Fruit fly (Drosophila melanogaster) whole organism, prepupa: ENCODE results near the gene CG42525.

Experiments
- Blimp-1 ChIP-seq: fragments of 200-800 bp; sonication (Bioruptor generic); optimal IDR thresholded peaks from 3 replicates; lab custom pipeline; 2017; ENCODE audit warnings: missing biosample characterization, missing genetic modification characterization, mild to moderate bottlenecking, moderate library complexity, missing genetic modification reagents
- CG10631 ChIP-seq: fragments of 200-800 bp; sonication (Bioruptor generic); optimal IDR thresholded peaks from 2 replicates; lab custom pipeline; 2016; ENCODE audit warnings: missing biosample characterization, missing genetic modification characterization
- CG11294 ChIP-seq: fragments of 200-800 bp; sonication (Bioruptor generic); IDR thresholded peaks from 2 replicates; pipeline ENCODE4 v1.3.6; 2022; ENCODE audit warnings: missing biosample characterization, missing genetic modification characterization
- CG1621 ChIP-seq: fragments of 200-800 bp; sonication (Bioruptor generic); optimal IDR thresholded peaks from 3 replicates; lab custom pipeline; 2018; ENCODE audit warnings: missing biosample characterization, mild to moderate bottlenecking, missing genetic modification characterization
- CG31627 ChIP-seq: fragments of 200-800 bp; sonication (Bioruptor generic); optimal IDR thresholded peaks from 3 replicates; lab custom pipeline; 2016; ENCODE audit warnings: missing biosample characterization, missing genetic modification characterization
- CG6792 ChIP-seq: fragments of 200-800 bp; sonication (Bioruptor generic); optimal IDR thresholded peaks from 3 replicates; lab custom pipeline; 2016; ENCODE audit warnings: missing biosample characterization, missing genetic modification characterization
- CG6854 ChIP-seq: fragments of 200-800 bp; sonication (Bioruptor generic); optimal IDR thresholded peaks from 2 replicates; lab custom pipeline; 2017; ENCODE audit warnings: missing biosample characterization, mild to moderate bottlenecking, missing genetic modification characterization
- CG7368 ChIP-seq: fragments of 200-800 bp; sonication (Bioruptor generic); optimal IDR thresholded peaks from 3 replicates; lab custom pipeline; 2016; ENCODE audit warnings: missing biosample characterization, missing genetic modification characterization
- Eip75B ChIP-seq: fragments of 200-800 bp; sonication (Bioruptor generic); optimal IDR thresholded peaks from 3 replicates; lab custom pipeline; 2016; ENCODE audit warnings: missing biosample characterization, missing genetic modification characterization
- Eip78C ChIP-seq: fragments of 200-800 bp; sonication (Bioruptor generic); peaks from one replicate; lab custom pipeline; 2016; ENCODE audit warnings: missing biosample characterization, missing genetic modification characterization
- Ets21C ChIP-seq: fragments of 200-800 bp; sonication (Bioruptor generic); optimal IDR thresholded peaks from 3 replicates; lab custom pipeline; 2016; ENCODE audit warnings: missing biosample characterization, missing genetic modification characterization
- Gug ChIP-seq: fragments of 200-800 bp; sonication (Bioruptor generic); IDR thresholded peaks from 2 replicates; pipeline ENCODE4 v1.3.6; 2022; ENCODE audit warnings: missing biosample characterization, missing genetic modification characterization
- Hr38 ChIP-seq: sonication (Bioruptor generic); optimal IDR thresholded peaks from 2 replicates; lab custom pipeline; 2016; ENCODE audit warnings: missing biosample characterization, missing genetic modification characterization
- Hr39 ChIP-seq: fragments of 200-800 bp; sonication (Bioruptor generic); optimal IDR thresholded peaks from 2 replicates; lab custom pipeline; 2016; ENCODE audit warnings: missing biosample characterization, missing genetic modification characterization
- OdsH ChIP-seq: fragments of 200-800 bp; sonication (Bioruptor generic); optimal IDR thresholded peaks from 3 replicates; lab custom pipeline; 2016; ENCODE audit warnings: missing biosample characterization, missing genetic modification characterization
- Smox ChIP-seq: fragments of 200-800 bp; sonication (Bioruptor generic); optimal IDR thresholded peaks from 3 replicates; lab custom pipeline; 2016; ENCODE audit warnings: missing biosample characterization, missing genetic modification characterization
- Sox15 ChIP-seq: fragments of 200-800 bp; sonication (Bioruptor generic); optimal IDR thresholded peaks from 3 replicates; lab custom pipeline; 2016; ENCODE audit warnings: missing biosample characterization, missing genetic modification characterization
- fd85E ChIP-seq: fragments of 200-800 bp; sonication (Bioruptor generic); optimal IDR thresholded peaks from 3 replicates; lab custom pipeline; 2016; ENCODE audit warnings: missing biosample characterization, missing genetic modification characterization
- fkh ChIP-seq: fragments of 200-800 bp; sonication (Bioruptor generic); optimal IDR thresholded peaks from 3 replicates; lab custom pipeline; 2017; ENCODE audit warnings: missing biosample characterization, mild to moderate bottlenecking, missing genetic modification characterization, moderate library complexity
- pdm3 ChIP-seq: fragments of 200-800 bp; sonication (Bioruptor generic); optimal IDR thresholded peaks from 3 replicates; lab custom pipeline; 2016; ENCODE audit warnings: missing biosample characterization, missing genetic modification characterization
- spab ChIP-seq: fragments of 200-800 bp; sonication (Bioruptor generic); optimal IDR thresholded peaks from 2 replicates; lab custom pipeline; 2017; ENCODE audit warnings: missing biosample characterization, mild to moderate bottlenecking, missing genetic modification characterization, missing genetic modification reagents

The CG42525 gene

DNA sequence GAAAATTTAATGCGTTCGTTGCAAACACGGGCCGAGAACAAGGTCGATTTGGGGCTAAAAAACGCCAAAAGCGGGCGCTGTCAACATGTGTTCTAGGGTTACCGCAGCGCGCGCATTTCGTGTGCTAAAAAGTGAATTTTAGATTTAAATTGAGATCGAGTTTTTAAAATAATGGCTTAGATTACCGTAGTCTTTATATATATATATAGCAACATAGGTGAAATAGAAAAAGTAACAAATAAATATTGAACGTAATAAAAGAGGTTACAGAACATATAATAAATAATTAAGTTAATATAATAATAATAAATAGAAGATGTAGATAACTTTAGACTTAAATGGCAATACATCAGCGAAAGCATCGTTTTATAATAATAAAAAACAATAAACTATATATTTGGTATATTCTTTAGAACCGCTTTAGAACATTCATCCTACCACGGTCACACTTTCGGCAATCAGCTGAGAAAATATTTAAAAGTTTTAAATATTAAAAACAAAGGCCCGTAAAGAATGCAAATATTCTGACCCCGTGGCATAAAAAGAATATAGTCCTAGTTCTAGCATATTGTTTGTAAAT is 46.1 kb downstream of the CG42525 start, which contains the start of the genes CG11537 and Alg2 (continued):
- TF ChIP-seq Sox15 (GFP tag; lab: Kevin White, UChicago) (no peak), CG6854 (GFP tag; lab: Kevin White, UChicago) (no peak), Ets21C (no peak), CG1621 (tag; lab: Kevin White, UChicago) (no peak), CG31627 (GFP tag; lab: Kevin White, UChicago) (peak; percentile 15), CG10631 (GFP tag; lab: Kevin White, UChicago) (no peak), Smox (no peak), CG7368 (GFP tag; lab: Kevin White, UChicago) (no peak), spab (GFP tag; lab: Kevin White, UChicago) (no peak), CG6792 (GFP tag; lab: Kevin White, UChicago) (peak; percentile 11), OdsH (GFP tag; lab: Kevin White, UChicago) (peak; percentile 34)

DNA sequence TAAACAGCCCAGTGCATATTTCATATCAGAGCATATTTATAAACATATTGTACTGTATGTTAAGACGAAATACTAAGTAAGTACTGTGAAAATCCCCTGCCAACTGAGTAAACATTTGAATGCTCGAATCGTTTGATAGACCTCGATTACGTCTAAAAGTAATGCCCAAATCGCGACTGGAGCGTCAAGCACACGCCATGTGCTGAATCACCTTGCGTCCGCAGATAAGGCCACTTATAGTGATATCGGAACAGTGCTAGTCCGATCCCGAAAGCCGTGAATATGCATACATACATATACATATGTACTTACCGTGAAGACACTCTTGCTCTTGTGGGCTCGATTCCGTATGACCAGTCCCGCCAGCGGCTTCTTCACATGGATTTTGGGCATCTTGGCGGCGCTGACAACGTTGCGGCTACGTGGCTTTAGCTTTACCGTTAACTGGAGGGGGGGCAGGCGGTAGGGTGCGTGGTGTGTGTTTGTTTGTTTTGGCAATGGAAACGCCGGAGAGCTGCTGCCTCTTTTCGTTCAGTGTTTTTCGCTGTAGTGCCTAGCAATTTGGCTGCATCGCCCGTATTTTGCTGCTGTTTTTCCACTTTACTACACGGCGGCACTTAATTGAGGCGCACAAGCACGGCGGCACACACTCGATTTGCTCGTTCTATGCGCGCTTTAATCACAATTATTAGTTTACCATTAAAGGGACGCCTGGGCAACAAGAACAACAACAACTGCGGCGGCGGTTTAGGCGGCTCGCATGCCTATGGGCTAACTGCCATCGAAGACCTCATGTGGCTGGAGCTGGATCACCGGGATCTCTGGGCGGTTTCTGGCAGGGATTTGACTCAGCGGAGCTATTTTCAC is 46.8 kb downstream of the CG42525 start:
- TF ChIP-seq fkh (peak; percentile 65), Eip78C (GFP tag; lab: Kevin White, UChicago) (peak; percentile 39), CG7368 (GFP tag; lab: Kevin White, UChicago) (no peak)

DNA sequence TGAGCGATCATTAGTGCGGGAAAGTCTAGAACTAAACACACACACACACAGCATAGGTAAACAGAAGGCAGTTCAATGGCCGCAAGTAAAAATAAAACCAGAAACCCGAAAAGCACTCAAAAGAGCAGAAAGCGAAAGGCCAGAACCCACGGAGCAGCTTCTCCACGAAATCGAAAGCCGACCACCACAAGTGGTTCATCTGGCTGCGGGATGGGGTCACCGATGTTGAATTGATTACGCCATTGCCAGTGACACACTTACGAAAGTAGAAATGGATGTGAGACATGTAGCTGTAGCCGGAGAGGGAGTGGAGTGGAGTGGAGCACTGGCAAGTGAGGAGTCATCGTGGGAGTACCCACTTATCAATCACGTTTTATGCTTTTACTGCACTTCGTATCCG is 48.1 kb downstream of the CG42525 start:
- no peak for TF ChIP-seq Hr38
- TF ChIP-seq fd85E (GFP tag; lab: Kevin White, UChicago): no peak
- no peak for TF ChIP-seq fkh
- peak; percentile 9; the same call in 1 of the 2 replicates for TF ChIP-seq CG11294 (GFP tag; lab: Robert Waterston, UW)
- peak; percentile 77 for TF ChIP-seq Blimp-1 (GFP tag; lab: Kevin White, UChicago)
- TF ChIP-seq pdm3 (GFP tag; lab: Kevin White, UChicago): no peak
- no peak for TF ChIP-seq Gug (GFP tag; lab: Robert Waterston, UW)
- peak; percentile 4 for TF ChIP-seq Eip75B (GFP tag; lab: Kevin White, UChicago)
- no peak for TF ChIP-seq Hr39 (GFP tag; lab: Kevin White, UChicago)
